Worm (Caenorhabditis elegans) whole organism, young adult: ENCODE results near the gene F02D8.9.

Experiments used
- D2030.7 ChIP-seq: fragments of 200-800 bp; sonication (Bioruptor generic); IDR thresholded peaks from 2 replicates; pipeline ENCODE4 v1.3.6; 2022; ENCODE audit warnings: missing genetic modification reagents, missing genetic modification characterization, missing compliant biosample characterization
- F33H1.4 ChIP-seq: fragments of 200-800 bp; sonication (Bioruptor generic); IDR thresholded peaks from 2 replicates; pipeline ENCODE4 v1.3.6; 2022; ENCODE audit warnings: missing genetic modification reagents, missing genetic modification characterization, missing compliant biosample characterization
- F49E8.2 ChIP-seq: sonication (generic microtip); optimal IDR thresholded peaks from 3 replicates; lab custom pipeline; 2017; ENCODE audit warnings: missing genetic modification characterization, mild to moderate bottlenecking, missing compliant biosample characterization, antibody characterized with exemption, moderate library complexity; ENCODE audit not compliant: insufficient read depth
- F57A8.1 ChIP-seq: fragments of 200-800 bp; sonication (Bioruptor generic); optimal IDR thresholded peaks from 2 replicates; lab custom pipeline; 2018; ENCODE audit warnings: mild to moderate bottlenecking, missing genetic modification characterization, moderate library complexity, missing compliant biosample characterization
- Y53F4B.3 ChIP-seq: fragments of 200-800 bp; sonication (Bioruptor generic); IDR thresholded peaks from 2 replicates; pipeline ENCODE4 v1.3.6; 2022; ENCODE audit warnings: missing genetic modification reagents, missing genetic modification characterization, missing compliant biosample characterization
- Y53G8AR.9 ChIP-seq: fragments of 200-800 bp; sonication (Bioruptor generic); conservative IDR thresholded peaks from 2 replicates; pipeline ENCODE4 v1.3.6; 2022; ENCODE audit warnings: missing genetic modification reagents, missing genetic modification characterization, missing compliant biosample characterization
- Y95B8A.8 ChIP-seq: fragments of 200-800 bp; sonication (Bioruptor generic); IDR thresholded peaks from 2 replicates; pipeline ENCODE4 v1.3.6; 2022; ENCODE audit warnings: missing genetic modification reagents, missing genetic modification characterization, missing compliant biosample characterization
- ZK185.1 ChIP-seq: sonication (generic microtip); optimal IDR thresholded peaks from 2 replicates; lab custom pipeline; 2016; ENCODE audit warnings: mild to moderate bottlenecking, missing genetic modification characterization, missing compliant biosample characterization; ENCODE audit not compliant: poor library complexity, severe bottlenecking
- ama-1 ChIP-seq, 3 experiments: fragments of 150-350 bp in 1 of 3; sonication (generic microtip) in 2 of 3; optimal IDR thresholded peaks; 2 replicates each; lab custom pipeline; 2014 to 2018; ENCODE audit warnings: missing biosample characterization in 2 of 3, missing genetic modification characterization in 2 of 3, missing genetic modification reagents in 2 of 3
- aptf-2 ChIP-seq: fragments of 200-800 bp; sonication (Bioruptor generic); conservative IDR thresholded peaks from 2 replicates; pipeline ENCODE4 v1.3.6; 2022; ENCODE audit warnings: missing genetic modification reagents, missing genetic modification characterization, missing compliant biosample characterization
- aptf-3 ChIP-seq: fragments of 200-800 bp; sonication (Bioruptor generic); IDR thresholded peaks from 2 replicates; pipeline ENCODE4 v1.3.6; 2022; ENCODE audit warnings: missing genetic modification characterization, missing compliant biosample characterization
- ceh-100 ChIP-seq: fragments of 200-800 bp; sonication (Bioruptor generic); IDR thresholded peaks from 2 replicates; pipeline ENCODE4 v1.3.6; 2022; ENCODE audit warnings: missing genetic modification reagents, missing genetic modification characterization, missing compliant biosample characterization
- ceh-27 ChIP-seq: fragments of 200-800 bp; sonication (Bioruptor generic); optimal IDR thresholded peaks from 2 replicates; lab custom pipeline; 2018; ENCODE audit warnings: mild to moderate bottlenecking, missing genetic modification characterization, moderate library complexity, missing compliant biosample characterization
- ceh-40 ChIP-seq: fragments of 200-800 bp; sonication (Bioruptor generic); IDR thresholded peaks from 2 replicates; pipeline ENCODE4 v1.3.6; 2022; ENCODE audit warnings: missing genetic modification characterization, missing compliant biosample characterization
- ceh-91 ChIP-seq: fragments of 200-800 bp; sonication (Bioruptor generic); IDR thresholded peaks from 2 replicates; pipeline ENCODE4 v1.3.6; 2022; ENCODE audit warnings: missing genetic modification reagents, missing genetic modification characterization, missing compliant biosample characterization
- dox-1 ChIP-seq: fragments of 200-800 bp; sonication (Bioruptor generic); IDR thresholded peaks from 2 replicates; pipeline ENCODE4 v1.3.6; 2022; ENCODE audit warnings: missing genetic modification reagents, missing genetic modification characterization, missing compliant biosample characterization
- dpl-1 ChIP-seq: fragments of 150-350 bp; optimal IDR thresholded peaks from 2 replicates; lab custom pipeline; 2014; ENCODE audit warnings: missing biosample characterization, missing genetic modification reagents, missing genetic modification characterization
- efl-1 ChIP-seq: fragments of 150-350 bp; optimal IDR thresholded peaks from 2 replicates; lab custom pipeline; 2014; ENCODE audit warnings: missing biosample characterization, missing genetic modification reagents, missing genetic modification characterization
- hlh-12 ChIP-seq: sonication (generic microtip); optimal IDR thresholded peaks from 2 replicates; lab custom pipeline; 2016; ENCODE audit warnings: missing genetic modification characterization, missing compliant biosample characterization
- hsf-1 ChIP-seq: fragments of 200-800 bp; sonication (Bioruptor generic); IDR thresholded peaks from 2 replicates; pipeline ENCODE4 v1.3.6; 2022; ENCODE audit warnings: missing genetic modification reagents, missing genetic modification characterization, missing compliant biosample characterization
- let-607 ChIP-seq, 2 experiments: fragments of 200-800 bp in 1 of 2; sonication (Bioruptor generic) in 1 of 2; sonication (generic microtip) in 1 of 2; optimal IDR thresholded peaks; 2 replicates each; lab custom pipeline; 2016 to 2018; ENCODE audit warnings: mild to moderate bottlenecking in 2 of 2, missing compliant biosample characterization in 2 of 2, missing genetic modification characterization in 2 of 2, moderate library complexity in 2 of 2, missing genotype in 1 of 2
- lin-35 ChIP-seq, 3 experiments: fragments of 150-350 bp in 2 of 3; sonication (generic microtip) in 1 of 3; optimal IDR thresholded peaks; 2 replicates each; lab custom pipeline; 2014 to 2018; ENCODE audit warnings: missing biosample characterization in 3 of 3, missing genetic modification characterization in 3 of 3, missing genetic modification reagents in 3 of 3
- lin-40 ChIP-seq: sonication (generic microtip); optimal IDR thresholded peaks from 2 replicates; lab custom pipeline; 2016; ENCODE audit warnings: missing genetic modification characterization, mild to moderate bottlenecking, missing compliant biosample characterization, missing genotype, missing genetic modification reagents
- lsl-1 ChIP-seq: fragments of 200-800 bp; sonication (Bioruptor generic); optimal IDR thresholded peaks from 2 replicates; lab custom pipeline; 2018; ENCODE audit warnings: mild to moderate bottlenecking, missing genetic modification characterization, moderate library complexity, missing compliant biosample characterization
- lsy-27 ChIP-seq: sonication (generic microtip); optimal IDR thresholded peaks from 2 replicates; lab custom pipeline; 2017; ENCODE audit warnings: missing genetic modification characterization, mild to moderate bottlenecking, missing compliant biosample characterization, antibody characterized with exemption, missing genotype, borderline replicate concordance; ENCODE audit not compliant: insufficient read depth
- madf-10 ChIP-seq: sonication (generic microtip); optimal IDR thresholded peaks from 2 replicates; lab custom pipeline; 2016; ENCODE audit warnings: mild to moderate bottlenecking, missing genetic modification characterization, missing compliant biosample characterization
- madf-3 ChIP-seq: fragments of 200-800 bp; sonication (Bioruptor generic); IDR thresholded peaks from 2 replicates; pipeline ENCODE4 v1.3.6; 2022; ENCODE audit warnings: missing genetic modification reagents, missing genetic modification characterization, missing compliant biosample characterization
- mes-4 ChIP-seq: sonication (generic microtip); optimal IDR thresholded peaks from 2 replicates; lab custom pipeline; 2016; ENCODE audit warnings: missing genotype, missing genetic modification characterization, missing compliant biosample characterization
- nfya-2 ChIP-seq: fragments of 200-800 bp; sonication (Bioruptor generic); IDR thresholded peaks from 2 replicates; pipeline ENCODE4 v1.3.6; 2022; ENCODE audit warnings: missing genetic modification reagents, missing genetic modification characterization, missing compliant biosample characterization
- nhr-120 ChIP-seq: fragments of 200-800 bp; sonication (Bioruptor generic); IDR thresholded peaks from 2 replicates; pipeline ENCODE4 v1.3.6; 2022; ENCODE audit warnings: missing genetic modification characterization, missing compliant biosample characterization
- nhr-179 ChIP-seq: sonication (generic microtip); optimal IDR thresholded peaks from 2 replicates; lab custom pipeline; 2016; ENCODE audit warnings: mild to moderate bottlenecking, missing genetic modification characterization, missing compliant biosample characterization
- pbrm-1 ChIP-seq: fragments of 200-800 bp; sonication (Bioruptor generic); IDR thresholded peaks from 2 replicates; pipeline ENCODE4 v1.3.6; 2022; ENCODE audit warnings: missing genetic modification reagents, missing genetic modification characterization, missing compliant biosample characterization
- rpc-1 ChIP-seq, 2 experiments: fragments of 150-350 bp in 1 of 2; sonication (generic microtip) in 1 of 2; optimal IDR thresholded peaks; 2 replicates each; lab custom pipeline; 2014 to 2018; ENCODE audit warnings: missing biosample characterization in 1 of 2, missing genetic modification characterization in 1 of 2, missing genetic modification reagents in 1 of 2, missing genotype in 1 of 2
- snpc-1.1 ChIP-seq: sonication (generic microtip); optimal IDR thresholded peaks from 2 replicates; lab custom pipeline; 2017; ENCODE audit warnings: missing genetic modification characterization, mild to moderate bottlenecking, missing compliant biosample characterization, antibody characterized with exemption, moderate library complexity, missing genotype, missing genetic modification reagents; ENCODE audit not compliant: insufficient read depth
- snpc-1.3 ChIP-seq: sonication (generic microtip); optimal IDR thresholded peaks from 2 replicates; lab custom pipeline; 2017; ENCODE audit warnings: missing genetic modification characterization, mild to moderate bottlenecking, missing compliant biosample characterization, antibody characterized with exemption, moderate library complexity, missing genotype, missing genetic modification reagents; ENCODE audit not compliant: insufficient read depth
- somi-1 ChIP-seq: fragments of 200-800 bp; sonication (Bioruptor generic); optimal IDR thresholded peaks from 2 replicates; lab custom pipeline; 2018; ENCODE audit warnings: mild to moderate bottlenecking, missing genetic modification characterization, missing compliant biosample characterization
- tbx-9 ChIP-seq: sonication (generic microtip); optimal IDR thresholded peaks from 2 replicates; lab custom pipeline; 2016; ENCODE audit warnings: borderline replicate concordance, missing genetic modification characterization, inconsistent platforms, missing compliant biosample characterization
- unc-130 ChIP-seq: sonication (generic microtip); optimal IDR thresholded peaks from 2 replicates; lab custom pipeline; 2016; ENCODE audit warnings: missing genetic modification reagents, missing genetic modification characterization, missing compliant biosample characterization
- unc-62 ChIP-seq: fragments of 150-350 bp; optimal IDR thresholded peaks from 2 replicates; lab custom pipeline; 2014; ENCODE audit warnings: missing biosample characterization, missing genetic modification reagents, missing genetic modification characterization
- zim-3 ChIP-seq: sonication (generic microtip); optimal IDR thresholded peaks from 2 replicates; lab custom pipeline; 2017; ENCODE audit warnings: mild to moderate bottlenecking, missing genetic modification characterization, moderate library complexity, missing compliant biosample characterization
- ztf-18 ChIP-seq: sonication (generic microtip); optimal IDR thresholded peaks from 2 replicates; lab custom pipeline; 2016; ENCODE audit warnings: missing genotype, mild to moderate bottlenecking, missing genetic modification characterization, missing compliant biosample characterization
- ztf-25 ChIP-seq: fragments of 200-800 bp; sonication (Bioruptor generic); IDR thresholded peaks from 2 replicates; pipeline ENCODE4 v1.3.6; 2022; ENCODE audit warnings: missing genetic modification reagents, missing genetic modification characterization, missing compliant biosample characterization
- ztf-26 ChIP-seq: sonication (generic microtip); optimal IDR thresholded peaks from 2 replicates; lab custom pipeline; 2017; ENCODE audit warnings: missing genetic modification characterization, missing compliant biosample characterization
- ztf-28 ChIP-seq: fragments of 200-800 bp; sonication (Bioruptor generic); IDR thresholded peaks from 2 replicates; pipeline ENCODE4 v1.3.6; 2022; ENCODE audit warnings: missing genetic modification reagents, missing genetic modification characterization, missing compliant biosample characterization

F02D8.9 gene

ce11 chrV:14955676-14956075, at the start of gene F02D8.9:
Gene F02D8.9, minus strand, starts transcription at chrV:14955776.
- TF ChIP-seq let-607 (tag; optimal IDR thresholded peaks at IDR 0.05; lab: Kevin White, UChicago): no peak
- no peak for TF ChIP-seq Y53G8AR.9 (GFP tag; lab: Robert Waterston, UW)
- no peak for TF ChIP-seq hlh-12
- TF ChIP-seq ama-1 (optimal IDR thresholded peaks at IDR 0.05; lab: Kevin White, UChicago): no peak
- TF ChIP-seq ama-1 (GFP tag; optimal IDR thresholded peaks at IDR 0.05; lab: Kevin White, UChicago): no peak

- TF ChIP-seq ztf-26: no peak
- no peak for TF ChIP-seq ceh-100
- no peak for TF ChIP-seq pbrm-1
- TF ChIP-seq ceh-40 (GFP tag; lab: Robert Waterston, UW): no peak
- TF ChIP-seq unc-130 (GFP tag; lab: Kevin White, UChicago): no peak
- TF ChIP-seq aptf-3 (GFP tag; lab: Robert Waterston, UW): no peak
- no peak for TF ChIP-seq F57A8.1 (GFP tag; lab: Kevin White, UChicago)
- TF ChIP-seq tbx-9 (tag; lab: Kevin White, UChicago): no peak
- no peak for TF ChIP-seq madf-3
- no peak for TF ChIP-seq Y95B8A.8 (GFP tag; lab: Robert Waterston, UW)
- TF ChIP-seq Y53F4B.3 (GFP tag; lab: Robert Waterston, UW): no peak
- no peak for TF ChIP-seq dox-1
- no peak for TF ChIP-seq somi-1 (GFP tag; lab: Kevin White, UChicago)
- no peak for TF ChIP-seq lin-40 (tag; lab: Kevin White, UChicago)
- TF ChIP-seq rpc-1 (optimal IDR thresholded peaks at IDR 0.05; lab: Kevin White, UChicago): no peak
- no peak for TF ChIP-seq rpc-1 (tag; optimal IDR thresholded peaks at IDR 0.05; lab: Kevin White, UChicago)
- TF ChIP-seq ZK185.1 (tag; lab: Kevin White, UChicago): no peak
- no peak for TF ChIP-seq efl-1
- TF ChIP-seq ceh-27 (GFP tag; lab: Kevin White, UChicago): no peak
- TF ChIP-seq ztf-18: no peak
- no peak for TF ChIP-seq mes-4 (tag; lab: Kevin White, UChicago)
These were observed 49.2 kb upstream of the F02D8.9 start, which contains the start of gene hrde-2 for ce11 chrV:15004800-15005199. Gene hrde-2, plus strand, starts transcription at chrV:15005100.

DNA sequence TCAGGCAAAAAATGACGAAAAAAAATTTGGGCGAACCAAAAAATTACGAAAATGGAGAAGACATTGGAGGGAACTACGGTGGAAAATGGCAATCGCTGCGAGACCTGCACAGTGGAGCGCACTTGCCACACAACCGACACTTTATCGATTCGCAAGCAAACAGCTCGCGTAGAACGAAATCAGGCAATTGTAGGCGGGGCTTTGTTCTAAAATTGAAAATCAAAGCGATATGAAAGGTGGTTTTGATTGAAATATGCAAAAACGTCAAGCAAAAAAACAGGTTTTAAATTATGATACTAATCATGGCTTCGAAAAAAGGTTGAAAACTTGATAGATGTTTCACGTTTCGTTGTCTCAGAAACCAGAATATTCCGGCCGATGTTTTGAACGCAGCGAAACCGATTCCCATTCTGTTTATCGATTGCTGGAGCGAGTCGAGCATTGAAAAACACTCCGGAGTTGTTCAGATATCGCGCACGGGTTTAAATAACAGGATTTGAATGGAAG, 46.7 kb upstream of the F02D8.9 start, which contains the start of the genes fib-1 and mut-15:
Gene fib-1, minus strand, starts transcription at position 40 of the 507 bp plus-strand sequence.
Gene mut-15, plus strand, starts transcription at position 360 of the 507 bp plus-strand sequence.
- TF ChIP-seq lsy-27 (tag; lab: Kevin White, UChicago) (no peak), nhr-179 (tag; lab: Kevin White, UChicago) (no peak), aptf-3 (GFP tag; lab: Robert Waterston, UW) (no peak), ceh-91 (GFP tag; lab: Robert Waterston, UW) (peak; percentile 88), aptf-2 (GFP tag; lab: Robert Waterston, UW) (peak; percentile 78), lin-35 (GFP tag; optimal IDR thresholded peaks at IDR 0.05; lab: Kevin White, UChicago) (peak in 2 of 3 experiments; percentile 48 to 80), ztf-28 (GFP tag; lab: Robert Waterston, UW) (peak; percentile 95), ztf-25 (GFP tag; lab: Robert Waterston, UW) (0 out of 2 replicates have a peak, but pooled peaks have one; percentile 14), snpc-1.3 (tag; lab: Kevin White, UChicago) (peak; percentile 49), F57A8.1 (GFP tag; lab: Kevin White, UChicago) (no peak), lin-40 (tag; lab: Kevin White, UChicago) (peak; percentile 86), D2030.7 (GFP tag; lab: Robert Waterston, UW) (peak; percentile 93), lsl-1 (GFP tag; lab: Kevin White, UChicago) (peak; percentile 86), unc-62 (GFP tag; lab: Kevin White, UChicago) (no peak), hsf-1 (peak; percentile 71), nfya-2 (no peak), dpl-1 (GFP tag; lab: Kevin White, UChicago) (peak; percentile 54), nhr-120 (GFP tag; lab: Robert Waterston, UW) (no peak), somi-1 (GFP tag; lab: Kevin White, UChicago) (peak; percentile 41), F49E8.2 (tag; lab: Kevin White, UChicago) (peak; percentile 81), snpc-1.1 (tag; lab: Kevin White, UChicago) (peak; percentile 23), zim-3 (no peak), F33H1.4 (peak; percentile 98), madf-10 (tag; lab: Kevin White, UChicago) (peak; percentile 82)
